Fruit fly (Drosophila melanogaster) whole organism, embryonic: ENCODE measurements around the gene Hr83.

Source experiments
- CG10209 ChIP-seq: fragments of 200-800 bp; sonication (Bioruptor generic); optimal IDR thresholded peaks from 3 replicates; lab custom pipeline; 2017; ENCODE audit warnings: missing biosample characterization, mild to moderate bottlenecking, missing genetic modification characterization, missing genetic modification reagents
- CG10431 ChIP-seq: fragments of 200-800 bp; sonication (Bioruptor generic); optimal IDR thresholded peaks from 3 replicates; lab custom pipeline; 2018; ENCODE audit warnings: missing biosample characterization, mild to moderate bottlenecking, missing genetic modification characterization
- CG11398 ChIP-seq: fragments of 200-800 bp; sonication (Bioruptor generic); optimal IDR thresholded peaks from 2 replicates; lab custom pipeline; 2016; ENCODE audit warnings: missing biosample characterization, missing genetic modification characterization
- CG12219 ChIP-seq: fragments of 200-800 bp; sonication (Bioruptor generic); optimal IDR thresholded peaks from 3 replicates; lab custom pipeline; 2018; ENCODE audit warnings: missing biosample characterization, mild to moderate bottlenecking, missing genetic modification characterization
- CG14441 ChIP-seq: fragments of 200-800 bp; sonication (Bioruptor generic); IDR thresholded peaks from 2 replicates; pipeline ENCODE4 v1.3.6; 2022; ENCODE audit warnings: missing biosample characterization, missing genetic modification characterization
- CG14710 ChIP-seq: fragments of 200-800 bp; sonication (Bioruptor generic); optimal IDR thresholded peaks from 3 replicates; lab custom pipeline; 2019; ENCODE audit warnings: missing biosample characterization, mild to moderate bottlenecking, missing genetic modification characterization, moderate library complexity
- CG15479 ChIP-seq: fragments of 200-800 bp; sonication (Bioruptor generic); optimal IDR thresholded peaks from 3 replicates; lab custom pipeline; 2019; ENCODE audit warnings: missing biosample characterization, mild to moderate bottlenecking, missing genetic modification characterization, moderate library complexity
- CG17612 ChIP-seq: fragments of 200-800 bp; sonication (Bioruptor generic); IDR thresholded peaks from 2 replicates; pipeline ENCODE4 v1.3.6; 2022; ENCODE audit warnings: missing biosample characterization, missing genetic modification characterization
- CG2678 ChIP-seq: fragments of 200-800 bp; sonication (Bioruptor generic); optimal IDR thresholded peaks from 3 replicates; lab custom pipeline; 2019; ENCODE audit warnings: missing biosample characterization, mild to moderate bottlenecking, missing genetic modification characterization, moderate library complexity
- CG32772 ChIP-seq: fragments of 200-800 bp; sonication (Bioruptor generic); IDR thresholded peaks from 2 replicates; pipeline ENCODE4 v1.3.6; 2022; ENCODE audit warnings: missing biosample characterization, missing genetic modification characterization
- CG4328 ChIP-seq: fragments of 200-800 bp; sonication (Bioruptor generic); optimal IDR thresholded peaks from 3 replicates; lab custom pipeline; 2017; ENCODE audit warnings: missing biosample characterization, missing genetic modification reagents, missing genetic modification characterization
- CG6765 ChIP-seq: fragments of 200-800 bp; sonication (Bioruptor generic); optimal IDR thresholded peaks from 3 replicates; lab custom pipeline; 2017; ENCODE audit warnings: missing biosample characterization, mild to moderate bottlenecking, missing genetic modification characterization
- CG7271 ChIP-seq: fragments of 200-800 bp; sonication (Bioruptor generic); optimal IDR thresholded peaks from 2 replicates; lab custom pipeline; 2018; ENCODE audit warnings: missing biosample characterization, mild to moderate bottlenecking, missing genetic modification characterization, moderate library complexity
- CG7745 ChIP-seq: fragments of 200-800 bp; sonication (Bioruptor generic); optimal IDR thresholded peaks from 2 replicates; lab custom pipeline; 2018; ENCODE audit warnings: missing biosample characterization, mild to moderate bottlenecking, missing genetic modification characterization, moderate library complexity
- CG7928 ChIP-seq: fragments of 200-800 bp; sonication (Bioruptor generic); optimal IDR thresholded peaks from 2 replicates; lab custom pipeline; 2017; ENCODE audit warnings: missing biosample characterization, mild to moderate bottlenecking, missing genetic modification characterization
- CG7963 ChIP-seq: fragments of 200-800 bp; sonication (Bioruptor generic); IDR thresholded peaks from 3 replicates; pipeline ENCODE4 v1.3.6; 2022; ENCODE audit warnings: missing biosample characterization, missing genetic modification characterization; ENCODE audit not compliant: partially characterized antibody
- CG8281 ChIP-seq: fragments of 200-800 bp; sonication (Bioruptor generic); optimal IDR thresholded peaks from 2 replicates; lab custom pipeline; 2018; ENCODE audit warnings: missing biosample characterization, mild to moderate bottlenecking, missing genetic modification characterization, moderate library complexity
- CG8290 ChIP-seq, 3 experiments: fragments of 200-800 bp; sonication (Bioruptor generic); optimal IDR thresholded peaks; 2 replicates each; lab custom pipeline; 2016 to 2019; ENCODE audit warnings: missing biosample characterization in 3 of 3, missing genetic modification characterization in 3 of 3, mild to moderate bottlenecking in 2 of 3, moderate library complexity in 1 of 3
- CG9215 ChIP-seq: fragments of 200-800 bp; sonication (Bioruptor generic); IDR thresholded peaks from 2 replicates; pipeline ENCODE4 v1.3.6; 2022; ENCODE audit warnings: missing biosample characterization, missing genetic modification characterization
- CG9797 ChIP-seq: fragments of 200-800 bp; sonication (Bioruptor generic); optimal IDR thresholded peaks from 3 replicates; lab custom pipeline; 2018; ENCODE audit warnings: missing biosample characterization, mild to moderate bottlenecking, missing genetic modification characterization
- Chrac-16 ChIP-seq: fragments of 200-800 bp; sonication (Bioruptor generic); optimal IDR thresholded peaks from 3 replicates; lab custom pipeline; 2016; ENCODE audit warnings: missing biosample characterization, missing genetic modification characterization
- Gug ChIP-seq: fragments of 200-800 bp; sonication (Bioruptor generic); IDR thresholded peaks from 4 replicates; pipeline ENCODE4 v1.3.6; 2022; ENCODE audit warnings: missing biosample characterization, missing genetic modification characterization
- HmgD ChIP-seq: fragments of 200-800 bp; sonication (Bioruptor generic); optimal IDR thresholded peaks from 3 replicates; lab custom pipeline; 2016; ENCODE audit warnings: missing biosample characterization, missing genetic modification characterization
- HmgZ ChIP-seq: fragments of 200-800 bp; sonication (Bioruptor generic); optimal IDR thresholded peaks from 2 replicates; lab custom pipeline; 2018; ENCODE audit warnings: missing biosample characterization, mild to moderate bottlenecking, missing genetic modification characterization
- Lim3 ChIP-seq: fragments of 200-800 bp; sonication (Bioruptor generic); IDR thresholded peaks from 2 replicates; pipeline ENCODE4 v1.3.6; 2022; ENCODE audit warnings: missing biosample characterization, missing genetic modification characterization
- MTF-1 ChIP-seq: fragments of 200-800 bp; sonication (Bioruptor generic); optimal IDR thresholded peaks from 2 replicates; lab custom pipeline; 2018; ENCODE audit warnings: missing biosample characterization, mild to moderate bottlenecking, missing genetic modification characterization, borderline replicate concordance
- NFAT ChIP-seq: fragments of 200-800 bp; sonication (Bioruptor generic); IDR thresholded peaks from 2 replicates; pipeline ENCODE4 v1.3.6; 2022; ENCODE audit warnings: missing biosample characterization, missing genetic modification characterization
- Nf-YC ChIP-seq: fragments of 200-800 bp; optimal IDR thresholded peaks from 3 replicates; lab custom pipeline; 2019; ENCODE audit warnings: missing biosample characterization, mild to moderate bottlenecking, missing genetic modification characterization, moderate library complexity
- Opbp ChIP-seq: fragments of 200-800 bp; sonication (Bioruptor generic); IDR thresholded peaks from 3 replicates; pipeline ENCODE4 v1.3.6; 2022; ENCODE audit warnings: missing biosample characterization, missing genetic modification characterization; ENCODE audit not compliant: partially characterized antibody
- cg ChIP-seq: fragments of 200-800 bp; sonication (Bioruptor generic); optimal IDR thresholded peaks from 3 replicates; lab custom pipeline; 2019; ENCODE audit warnings: missing biosample characterization, mild to moderate bottlenecking, missing genetic modification characterization, moderate library complexity
- croc ChIP-seq: fragments of 200-800 bp; sonication (Bioruptor generic); conservative IDR thresholded peaks from 3 replicates; pipeline ENCODE4 v1.3.6; 2022; ENCODE audit warnings: missing biosample characterization, missing genetic modification characterization
- fd3F ChIP-seq: fragments of 200-800 bp; sonication (Bioruptor generic); optimal IDR thresholded peaks from 2 replicates; lab custom pipeline; 2018; ENCODE audit warnings: missing biosample characterization, mild to moderate bottlenecking, missing genetic modification characterization, moderate library complexity
- ftz-f1 ChIP-seq: fragments of 200-800 bp; sonication (Bioruptor generic); optimal IDR thresholded peaks from 2 replicates; lab custom pipeline; 2016; ENCODE audit warnings: missing biosample characterization, missing genetic modification characterization
- gem ChIP-seq: fragments of 200-800 bp; sonication (Bioruptor generic); optimal IDR thresholded peaks from 2 replicates; lab custom pipeline; 2019; ENCODE audit warnings: missing biosample characterization, mild to moderate bottlenecking, missing genetic modification characterization, moderate library complexity
- gfzf ChIP-seq: fragments of 200-800 bp; sonication (Bioruptor generic); optimal IDR thresholded peaks from 2 replicates; lab custom pipeline; 2016; ENCODE audit warnings: missing biosample characterization, mild to moderate bottlenecking, missing genetic modification characterization, moderate library complexity
- gro ChIP-seq: fragments of 200-800 bp; sonication (Bioruptor generic); optimal IDR thresholded peaks from 2 replicates; lab custom pipeline; 2016; ENCODE audit warnings: missing biosample characterization, missing genetic modification characterization
- gsb ChIP-seq: fragments of 200-800 bp; sonication (Bioruptor generic); IDR thresholded peaks from 2 replicates; pipeline ENCODE4 v1.3.6; 2022; ENCODE audit warnings: missing biosample characterization, missing genetic modification characterization
- gsb-n ChIP-seq: fragments of 200-800 bp; sonication (Bioruptor generic); optimal IDR thresholded peaks from 3 replicates; lab custom pipeline; 2018; ENCODE audit warnings: missing biosample characterization, mild to moderate bottlenecking, missing genetic modification characterization
- ham ChIP-seq: fragments of 200-800 bp; sonication (Bioruptor generic); IDR thresholded peaks from 2 replicates; pipeline ENCODE4 v1.3.6; 2022; ENCODE audit warnings: missing biosample characterization, missing genetic modification characterization
- kni ChIP-seq: fragments of 200-800 bp; sonication (Bioruptor generic); optimal IDR thresholded peaks from 3 replicates; lab custom pipeline; 2017; ENCODE audit warnings: mild to moderate bottlenecking, missing biosample characterization, missing genetic modification reagents, missing genetic modification characterization
- nau ChIP-seq: fragments of 200-800 bp; sonication (Bioruptor generic); optimal IDR thresholded peaks from 3 replicates; lab custom pipeline; 2017; ENCODE audit warnings: missing biosample characterization, mild to moderate bottlenecking, missing genetic modification characterization, missing genetic modification reagents
- pum ChIP-seq: fragments of 200-800 bp; sonication (Bioruptor generic); optimal IDR thresholded peaks from 2 replicates; lab custom pipeline; 2016; ENCODE audit warnings: missing biosample characterization, missing genetic modification characterization
- sens ChIP-seq: fragments of 200-800 bp; sonication (Bioruptor generic); peaks from one replicate; lab custom pipeline; 2016; ENCODE audit warnings: missing biosample characterization, missing genetic modification characterization
- sqz ChIP-seq: fragments of 200-800 bp; sonication (Bioruptor generic); optimal IDR thresholded peaks from 3 replicates; lab custom pipeline; 2018; ENCODE audit warnings: missing biosample characterization, mild to moderate bottlenecking, missing genetic modification characterization
- ssp ChIP-seq: fragments of 200-800 bp; sonication (Bioruptor generic); IDR thresholded peaks from 2 replicates; pipeline ENCODE4 v1.3.6; 2022; ENCODE audit warnings: missing biosample characterization, missing genetic modification characterization
- tup ChIP-seq: fragments of 200-800 bp; sonication (Bioruptor generic); optimal IDR thresholded peaks from 2 replicates; lab custom pipeline; 2016; ENCODE audit warnings: missing biosample characterization, mild to moderate bottlenecking, missing genetic modification characterization, moderate library complexity
- tx ChIP-seq: fragments of 200-800 bp; sonication (Bioruptor generic); optimal IDR thresholded peaks from 2 replicates; lab custom pipeline; 2016; ENCODE audit warnings: missing biosample characterization, missing genetic modification characterization
- unpg ChIP-seq: fragments of 200-800 bp; sonication (Bioruptor generic); optimal IDR thresholded peaks from 3 replicates; lab custom pipeline; 2018; ENCODE audit warnings: missing biosample characterization, mild to moderate bottlenecking, missing genetic modification characterization, moderate library complexity
- vnd ChIP-seq: fragments of 200-800 bp; sonication (Bioruptor generic); IDR thresholded peaks from 3 replicates; pipeline ENCODE4 v1.3.6; 2022; ENCODE audit warnings: missing biosample characterization, missing genetic modification characterization; ENCODE audit not compliant: partially characterized antibody

Hr83 gene

dm6 chr3R:6352893-6353623 is 4.0 kb downstream of the Hr83 start (continued):
- no peak for TF ChIP-seq Nf-YC (tag; lab: Kevin White, UChicago)
- no peak for TF ChIP-seq ham
- TF ChIP-seq kni = no peak
- no peak for TF ChIP-seq fd3F
- TF ChIP-seq croc = no peak
- TF ChIP-seq vnd (GFP tag; lab: Robert Waterston, UW) = no peak
- no peak for TF ChIP-seq sqz
- TF ChIP-seq ftz-f1 (GFP tag; lab: Kevin White, UChicago) = no peak
- TF ChIP-seq pum (GFP tag; lab: Kevin White, UChicago) = no peak
- no peak for TF ChIP-seq gfzf (GFP tag; lab: Kevin White, UChicago)
- no peak for TF ChIP-seq CG14441 (GFP tag; lab: Robert Waterston, UW)
- TF ChIP-seq tx = no peak
- TF ChIP-seq sens = peak; percentile 82
- TF ChIP-seq CG32772 (GFP tag; lab: Robert Waterston, UW) = no peak
- no peak for TF ChIP-seq CG11398
- TF ChIP-seq gsb (GFP tag; lab: Robert Waterston, UW) = no peak
- peak; percentile 33 for TF ChIP-seq nau (GFP tag; lab: Kevin White, UChicago)
- TF ChIP-seq NFAT (GFP tag; lab: Robert Waterston, UW) = no peak
- TF ChIP-seq gsb-n = peak; percentile 28
- TF ChIP-seq CG2678 (tag; lab: Kevin White, UChicago) = peak; percentile 65
- peak; percentile 25 for TF ChIP-seq CG8281 (tag; lab: Kevin White, UChicago)
- peak; percentile 40 for TF ChIP-seq CG10209 (GFP tag; lab: Kevin White, UChicago)
- no peak for TF ChIP-seq CG10431 (GFP tag; lab: Kevin White, UChicago)
- TF ChIP-seq CG12219 = no peak
- no peak for TF ChIP-seq CG7745 (tag; lab: Kevin White, UChicago)
- TF ChIP-seq CG15479 (GFP tag; lab: Kevin White, UChicago) = no peak
- TF ChIP-seq cg (GFP tag; lab: Kevin White, UChicago) = no peak
- no peak for TF ChIP-seq Gug
- TF ChIP-seq CG6765 (GFP tag; lab: Kevin White, UChicago) = no peak
- TF ChIP-seq Lim3 (GFP tag; lab: Robert Waterston, UW) = no peak
- no peak for TF ChIP-seq Opbp (GFP tag; lab: Robert Waterston, UW)
- no peak for TF ChIP-seq gro
- no peak for TF ChIP-seq HmgZ (tag; lab: Kevin White, UChicago)
- TF ChIP-seq unpg (GFP tag; lab: Kevin White, UChicago) = peak; percentile 9
- no peak for TF ChIP-seq CG17612 (GFP tag; lab: Robert Waterston, UW)
- no peak for TF ChIP-seq CG7928 (GFP tag; lab: Kevin White, UChicago)
- no peak for TF ChIP-seq CG9797 (GFP tag; lab: Kevin White, UChicago)
- no peak for TF ChIP-seq CG4328 (GFP tag; lab: Kevin White, UChicago)
- TF ChIP-seq gem (tag; lab: Kevin White, UChicago) = peak; percentile 63
- no peak for TF ChIP-seq HmgD (GFP tag; lab: Kevin White, UChicago)
- no peak for TF ChIP-seq CG9215
- no peak for TF ChIP-seq tup (GFP tag; lab: Kevin White, UChicago)
- no peak for TF ChIP-seq ssp (GFP tag; lab: Robert Waterston, UW)
- TF ChIP-seq Chrac-16 = no peak
- TF ChIP-seq CG7271 (tag; lab: Kevin White, UChicago) = no peak
- peak; percentile 17 for TF ChIP-seq CG14710 (tag; lab: Kevin White, UChicago)
- no peak for TF ChIP-seq CG7963 (GFP tag; lab: Robert Waterston, UW)
- TF ChIP-seq CG8290 (GFP tag; optimal IDR thresholded peaks at IDR 0.05; lab: Kevin White, UChicago) = no peak
- no peak for TF ChIP-seq CG8290 (tag; optimal IDR thresholded peaks at IDR 0.05; lab: Kevin White, UChicago)
- TF ChIP-seq MTF-1 (GFP tag; lab: Kevin White, UChicago) = no peak
